Fruit fly (Drosophila melanogaster): Measurements from ENCODE around the gene CG33768.
"Not testable (repeated sequence)": the region's sequence is repeated elsewhere in the genome, so short reads cannot be mapped to it uniquely, and the experiment has no call there.

CG33768 gene

DNA sequence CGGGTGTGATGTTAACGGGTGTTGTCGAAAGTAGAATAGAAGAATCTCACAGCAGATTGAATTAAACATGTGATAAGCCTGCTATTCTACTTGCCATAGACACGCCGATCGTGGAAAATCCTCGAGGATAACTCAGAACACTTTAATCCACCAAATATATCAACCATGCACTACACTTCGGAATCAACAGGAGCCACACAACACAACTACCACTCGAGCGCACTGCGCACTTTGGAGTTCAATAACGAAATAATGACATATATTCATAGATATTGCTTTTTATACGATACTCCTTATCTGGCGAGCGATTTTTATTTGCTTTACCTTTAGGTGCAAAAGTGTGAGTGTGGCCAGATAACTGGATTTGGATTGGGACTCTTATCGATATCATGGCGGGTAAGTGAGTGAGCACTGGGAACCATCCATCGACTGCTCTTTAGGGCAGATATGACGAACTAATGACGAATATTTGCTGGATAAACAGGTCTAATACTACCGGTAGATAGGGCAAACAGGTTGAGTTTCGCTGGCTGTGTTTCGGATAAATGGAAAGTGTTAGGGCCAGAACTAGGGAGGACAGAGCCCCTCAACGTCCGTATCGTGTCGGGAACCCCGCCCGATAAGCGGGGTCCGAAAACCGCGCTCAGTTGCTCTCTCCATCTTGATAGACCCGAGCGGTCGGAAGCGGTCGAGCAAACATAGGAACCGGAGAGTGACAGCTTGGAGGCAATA lies 22.5 kb downstream of the CG33768 start, which contains the start of gene Jhbp6:
Jhbp6 (plus strand) TSS at position 682 of the 732 bp plus-strand sequence.
- TF ChIP-seq CG8478 (optimal IDR thresholded peaks at IDR 0.05) (no peak), CTCF (optimal IDR thresholded peaks at IDR 0.05) (no peak)

DNA sequence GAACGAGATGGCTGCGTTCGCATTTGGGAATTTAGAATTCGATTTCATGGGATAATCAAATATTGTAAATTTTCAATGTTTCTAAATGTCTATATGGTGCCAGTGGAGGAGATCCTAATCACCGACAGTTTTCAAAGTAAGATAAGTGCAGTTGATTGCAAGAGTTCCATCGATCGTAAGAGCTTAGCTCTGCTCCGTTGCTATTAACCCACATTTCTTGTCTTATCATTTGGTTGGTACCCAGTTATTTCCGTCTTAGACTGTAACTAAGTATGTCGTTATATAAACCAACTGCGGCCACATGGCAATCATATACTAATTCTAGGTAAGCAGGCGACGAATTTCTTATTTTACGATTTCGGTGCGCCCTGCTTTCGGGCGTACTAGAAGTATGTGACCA lies 23.2 kb downstream of the CG33768 start:
- no peak for TF ChIP-seq CG8478 (optimal IDR thresholded peaks at IDR 0.05)
- TF ChIP-seq CTCF (optimal IDR thresholded peaks at IDR 0.05) = no peak

dm6 chr3L:22671699-22672276 lies 24.8 kb downstream of the CG33768 start:
- peak; percentile 72 to 73 for TF ChIP-seq CTCF (optimal IDR thresholded peaks at IDR 0.05)
- TF ChIP-seq CG8478 (optimal IDR thresholded peaks at IDR 0.05) = no peak

DNA sequence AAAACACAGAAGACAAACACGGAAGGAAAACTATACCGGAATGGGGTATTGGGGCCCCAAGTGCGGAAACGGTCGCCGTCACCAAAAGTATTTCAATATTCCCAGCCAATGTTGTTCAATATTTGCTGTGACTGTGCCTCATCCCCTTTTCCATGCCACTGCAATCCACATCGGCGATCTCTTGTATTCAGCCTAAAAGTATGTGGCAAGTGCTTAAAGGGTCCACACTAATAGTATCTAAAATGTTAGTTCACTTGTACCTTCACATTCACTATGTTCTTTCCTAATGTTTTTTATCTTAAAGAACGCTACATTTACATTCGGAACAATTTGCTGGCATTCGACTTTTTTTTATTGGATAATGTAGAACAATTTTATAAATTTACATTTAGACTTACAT lies 34.0 kb downstream of the CG33768 start:
- TF ChIP-seq CG8478 (optimal IDR thresholded peaks at IDR 0.05) (no peak), CTCF (optimal IDR thresholded peaks at IDR 0.05) (peak in 1 of 2 experiments; percentile 8)

dm6 chr3L:22686987-22687386 lies 40.0 kb downstream of the CG33768 start, which contains the start of the genes CG14455 and CG14456:
CG14455 (minus strand) TSS chr3L:22687087.
CG14456 (plus strand) TSS chr3L:22687222.
- TF ChIP-seq CG8478 (optimal IDR thresholded peaks at IDR 0.05) = no peak
- TF ChIP-seq CTCF (optimal IDR thresholded peaks at IDR 0.05) = no peak

DNA sequence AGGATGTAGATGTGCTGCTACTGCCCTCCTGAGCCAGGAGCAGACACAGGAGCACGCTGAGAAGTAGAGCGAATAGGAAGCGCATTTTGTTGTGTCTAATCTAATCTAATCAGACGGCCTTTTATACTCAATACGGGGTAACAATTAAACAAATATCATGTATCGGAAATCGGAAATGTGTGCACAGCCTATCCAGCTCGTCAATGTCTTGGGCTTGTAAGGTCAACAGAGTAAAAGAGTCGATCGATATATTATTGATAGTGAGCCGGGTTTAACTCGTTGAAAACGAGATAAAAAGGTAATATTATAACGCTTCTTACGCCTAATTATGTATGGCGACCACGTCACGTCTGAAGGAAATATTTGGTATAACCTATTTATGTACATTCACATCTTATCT lies 45.5 kb downstream of the CG33768 start, which contains the start of gene CG14454:
CG14454 (minus strand) TSS at position 101 of the 400 bp plus-strand sequence.
- TF ChIP-seq CG8478, CTCF (optimal IDR thresholded peaks at IDR 0.05): not testable (repeated sequence)

DNA sequence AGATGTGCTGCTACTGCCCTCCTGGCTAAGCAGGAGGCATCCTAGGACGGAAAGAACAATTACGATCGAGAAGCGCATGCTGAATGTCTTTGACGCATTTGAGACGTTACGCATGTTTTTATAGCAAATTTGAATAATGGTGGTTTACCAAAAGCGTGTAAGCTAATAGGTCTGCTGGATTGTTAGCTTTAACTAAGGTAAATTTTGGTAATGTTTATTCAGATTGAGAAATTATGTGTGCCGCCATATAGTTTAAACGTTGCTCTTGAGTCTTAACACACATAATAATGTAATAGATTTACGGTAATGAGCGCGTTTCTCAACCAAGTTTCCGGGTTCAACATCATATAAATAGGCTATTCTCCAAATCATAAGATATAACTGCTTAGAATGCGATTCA lies 46.7 kb downstream of the CG33768 start, which contains the start of the genes CG12546 and CG14453:
CG12546 (minus strand) TSS at position 101 of the 400 bp plus-strand sequence.
CG14453 (plus strand) TSS at position 372 of the 400 bp plus-strand sequence.
- TF ChIP-seq CG8478 (optimal IDR thresholded peaks at IDR 0.05) (no peak), CTCF (optimal IDR thresholded peaks at IDR 0.05) (no peak)

dm6 chr3L:22695653-22696052 lies 48.7 kb downstream of the CG33768 start, which contains the start of gene CG14452:
CG14452 (plus strand) TSS chr3L:22695953.
- TF ChIP-seq CG8478 (optimal IDR thresholded peaks at IDR 0.05) (no peak), CTCF (optimal IDR thresholded peaks at IDR 0.05) (no peak)

dm6 chr3L:22696930-22697329 lies 50.0 kb downstream of the CG33768 start, which contains the start of gene CG32453:
CG32453 (plus strand) TSS chr3L:22697230.
- not testable (repeated sequence) for TF ChIP-seq CG8478, CTCF (optimal IDR thresholded peaks at IDR 0.05)
